Worm (Caenorhabditis elegans) whole organism, L1 larva: ENCODE measurements around the gene Y54G2A.49.
A peak's percentile ranks its signal among the peaks of the same experiment; 100 is the strongest.

ENCODE experiments used
- F16B12.6 ChIP-seq: fragments of 150-350 bp; optimal IDR thresholded peaks from 2 replicates; lab custom pipeline; 2014; ENCODE audit warnings: missing biosample characterization, missing genetic modification characterization
- Y116A8C.19 ChIP-seq: sonication (generic microtip); optimal IDR thresholded peaks from 2 replicates; lab custom pipeline; 2016; ENCODE audit warnings: missing compliant biosample characterization, missing genetic modification characterization, borderline replicate concordance
- ama-1 ChIP-seq: fragments of 150-350 bp; optimal IDR thresholded peaks from 2 replicates; lab custom pipeline; 2014
- ceh-88 ChIP-seq: fragments of 200-800 bp; sonication (Bioruptor generic); IDR thresholded peaks from 2 replicates; pipeline ENCODE4 v1.3.6; 2022; ENCODE audit warnings: missing genetic modification characterization, missing compliant biosample characterization
- ceh-90 ChIP-seq: sonication (generic microtip); optimal IDR thresholded peaks from 2 replicates; lab custom pipeline; 2016; ENCODE audit warnings: missing genetic modification characterization, missing compliant biosample characterization
- dpl-1 ChIP-seq, 3 experiments: fragments of 150-350 bp in 2 of 3; sonication (generic microtip) in 1 of 3; optimal IDR thresholded peaks; 2 replicates each; lab custom pipeline; 2014 to 2017; ENCODE audit warnings: missing biosample characterization in 3 of 3, missing genetic modification characterization in 3 of 3, missing genetic modification reagents in 3 of 3
- dsc-1 ChIP-seq: sonication (generic microtip); optimal IDR thresholded peaks from 2 replicates; lab custom pipeline; 2016; ENCODE audit warnings: mild to moderate bottlenecking, missing genetic modification characterization, missing compliant biosample characterization
- efl-1 ChIP-seq, 4 experiments: fragments of 150-350 bp; optimal IDR thresholded peaks in 3 of 4; peaks in 1 of 4; 1 replicate in 1 of 4; 2 replicates in 3 of 4; lab custom pipeline; 2014; ENCODE audit warnings: missing biosample characterization in 2 of 4, missing genetic modification characterization in 2 of 4, missing genetic modification reagents in 2 of 4
- efl-3 ChIP-seq: fragments of 200-800 bp; sonication (Bioruptor generic); optimal IDR thresholded peaks from 2 replicates; lab custom pipeline; 2018; ENCODE audit warnings: mild to moderate bottlenecking, missing genetic modification characterization, missing compliant biosample characterization
- egl-13 ChIP-seq: sonication (generic microtip); optimal IDR thresholded peaks from 2 replicates; lab custom pipeline; 2016; ENCODE audit warnings: missing genotype, missing genetic modification reagents, missing genetic modification characterization, missing compliant biosample characterization
- egl-27 ChIP-seq, 2 experiments: fragments of 150-350 bp in 1 of 2; sonication (generic microtip); optimal IDR thresholded peaks; 3 replicates each; lab custom pipeline; 2017 to 2018; ENCODE audit warnings: missing biosample characterization in 2 of 2, missing genetic modification characterization in 2 of 2, missing genetic modification reagents in 2 of 2
- fkh-4 ChIP-seq: sonication (generic microtip); optimal IDR thresholded peaks from 2 replicates; lab custom pipeline; 2016; ENCODE audit warnings: missing compliant biosample characterization, missing genetic modification characterization, borderline replicate concordance
- fkh-8 ChIP-seq: sonication (generic microtip); optimal IDR thresholded peaks from 2 replicates; lab custom pipeline; 2016; ENCODE audit warnings: mild to moderate bottlenecking, missing genetic modification characterization, missing compliant biosample characterization
- grh-1 ChIP-seq: fragments of 200-800 bp; sonication (Bioruptor generic); IDR thresholded peaks from 2 replicates; pipeline ENCODE4 v1.3.6; 2022; ENCODE audit warnings: missing genetic modification reagents, missing genetic modification characterization, missing compliant biosample characterization
- hlh-4 ChIP-seq: sonication (generic microtip); optimal IDR thresholded peaks from 2 replicates; lab custom pipeline; 2016; ENCODE audit warnings: mild to moderate bottlenecking, missing genetic modification characterization, missing compliant biosample characterization
- isw-1 ChIP-seq: fragments of 200-800 bp; sonication (Bioruptor generic); IDR thresholded peaks from 2 replicates; pipeline ENCODE4 v1.3.6; 2022; ENCODE audit warnings: missing genetic modification characterization, missing compliant biosample characterization
- lin-14 ChIP-seq: fragments of 200-800 bp; sonication (Bioruptor generic); optimal IDR thresholded peaks from 2 replicates; lab custom pipeline; 2018; ENCODE audit warnings: mild to moderate bottlenecking, missing genetic modification characterization, moderate library complexity, missing compliant biosample characterization
- lin-35 ChIP-seq, 2 experiments: fragments of 150-350 bp; optimal IDR thresholded peaks; 2 replicates each; lab custom pipeline; 2014; ENCODE audit warnings: missing biosample characterization in 2 of 2, missing genetic modification characterization in 2 of 2, missing genetic modification reagents in 2 of 2
- lir-3 ChIP-seq: sonication (generic microtip); optimal IDR thresholded peaks from 2 replicates; lab custom pipeline; 2016; ENCODE audit warnings: mild to moderate bottlenecking, missing genetic modification characterization, moderate library complexity, missing compliant biosample characterization; ENCODE audit not compliant: poor library complexity
- lsy-2 ChIP-seq, 2 experiments: fragments of 150-350 bp; optimal IDR thresholded peaks; 2 replicates each; lab custom pipeline; 2014; ENCODE audit warnings: missing biosample characterization in 2 of 2, missing genetic modification characterization in 2 of 2
- mab-9 ChIP-seq: fragments of 200-800 bp; sonication (Bioruptor generic); IDR thresholded peaks from 2 replicates; pipeline ENCODE4 v1.3.6; 2022; ENCODE audit warnings: missing genetic modification reagents, missing genetic modification characterization, missing compliant biosample characterization
- mep-1 ChIP-seq: fragments of 150-350 bp; optimal IDR thresholded peaks from 2 replicates; lab custom pipeline; 2014; ENCODE audit warnings: missing biosample characterization, missing genetic modification characterization
- nhr-19 ChIP-seq: fragments of 200-800 bp; sonication (Bioruptor generic); conservative IDR thresholded peaks from 2 replicates; pipeline ENCODE4 v1.3.6; 2022; ENCODE audit warnings: missing genetic modification characterization, missing compliant biosample characterization
- nhr-20 ChIP-seq: sonication (generic microtip); optimal IDR thresholded peaks from 2 replicates; lab custom pipeline; 2016; ENCODE audit warnings: mild to moderate bottlenecking, missing genetic modification characterization, missing compliant biosample characterization
- nhr-237 ChIP-seq: fragments of 150-350 bp; optimal IDR thresholded peaks from 2 replicates; lab custom pipeline; 2014; ENCODE audit warnings: missing biosample characterization, missing genetic modification characterization
- nhr-47 ChIP-seq: sonication (generic microtip); optimal IDR thresholded peaks from 2 replicates; lab custom pipeline; 2016; ENCODE audit warnings: mild to moderate bottlenecking, missing genetic modification characterization, moderate library complexity, missing compliant biosample characterization
- nhr-71 ChIP-seq: sonication (generic microtip); optimal IDR thresholded peaks from 2 replicates; lab custom pipeline; 2016; ENCODE audit warnings: mild to moderate bottlenecking, missing genetic modification characterization, moderate library complexity, missing compliant biosample characterization
- nhr-85 ChIP-seq: sonication (generic microtip); peaks from one replicate; lab custom pipeline; 2016; ENCODE audit warnings: missing genetic modification characterization, inconsistent platforms, missing compliant biosample characterization
- nhr-90 ChIP-seq: sonication (generic microtip); optimal IDR thresholded peaks from 2 replicates; lab custom pipeline; 2016; ENCODE audit warnings: mild to moderate bottlenecking, missing genetic modification characterization, missing compliant biosample characterization; ENCODE audit not compliant: poor library complexity
- rnt-1 ChIP-seq: sonication (generic microtip); optimal IDR thresholded peaks from 2 replicates; lab custom pipeline; 2016; ENCODE audit warnings: mild to moderate bottlenecking, missing genetic modification characterization, moderate library complexity, missing compliant biosample characterization
- snpc-4 ChIP-seq: fragments of 150-350 bp; optimal IDR thresholded peaks from 2 replicates; lab custom pipeline; 2014; ENCODE audit warnings: missing biosample characterization, missing genetic modification characterization
- snu-23 ChIP-seq: sonication (generic microtip); optimal IDR thresholded peaks from 2 replicates; lab custom pipeline; 2016; ENCODE audit warnings: missing genetic modification characterization, missing compliant biosample characterization
- swsn-7 ChIP-seq: sonication (generic microtip); optimal IDR thresholded peaks from 2 replicates; lab custom pipeline; 2016; ENCODE audit warnings: missing genetic modification characterization, missing compliant biosample characterization
- tbx-2 ChIP-seq: sonication (generic microtip); optimal IDR thresholded peaks from 2 replicates; lab custom pipeline; 2016; ENCODE audit warnings: missing genetic modification characterization, missing compliant biosample characterization
- unc-86 ChIP-seq: sonication (generic microtip); optimal IDR thresholded peaks from 2 replicates; lab custom pipeline; 2016; ENCODE audit warnings: missing genetic modification characterization, missing compliant biosample characterization
- xbp-1 ChIP-seq: sonication (generic microtip); optimal IDR thresholded peaks from 2 replicates; lab custom pipeline; 2016; ENCODE audit warnings: missing genetic modification characterization, missing compliant biosample characterization
- zag-1 ChIP-seq: fragments of 150-350 bp; optimal IDR thresholded peaks from 2 replicates; lab custom pipeline; 2014; ENCODE audit warnings: missing biosample characterization, missing genetic modification characterization

Y54G2A.49 gene

DNA sequence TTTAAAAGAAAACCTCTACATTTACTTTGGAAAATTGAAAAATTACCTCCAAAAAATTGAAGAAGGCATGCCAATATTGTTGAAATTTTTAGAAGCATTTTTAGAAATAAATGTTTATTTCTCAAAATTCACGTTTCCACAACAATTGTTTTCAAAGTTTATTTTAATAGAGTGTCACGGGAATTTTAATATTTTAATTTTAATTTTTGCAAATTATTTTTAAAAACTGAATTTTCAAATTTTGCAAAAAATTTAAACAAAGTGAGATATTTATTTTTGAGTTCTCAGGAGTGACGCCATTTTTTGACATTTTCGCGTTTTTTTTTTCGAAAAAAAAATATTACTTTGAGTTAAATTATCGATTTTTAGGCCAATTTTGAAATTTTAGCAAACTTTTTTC lies at the start of gene Y54G2A.49:
TSS of gene Y54G2A.49 (minus strand) at position 101 of the 400 bp plus-strand sequence.
- TF ChIP-seq nhr-237 (no peak), egl-27 (tag; optimal IDR thresholded peaks at IDR 0.05; lab: Kevin White, UChicago) (no peak), mep-1 (no peak), lir-3 (tag; lab: Kevin White, UChicago) (no peak), ceh-90 (tag; lab: Kevin White, UChicago) (no peak), efl-3 (GFP tag; lab: Kevin White, UChicago) (no peak), dpl-1 (GFP tag; optimal IDR thresholded peaks at IDR 0.05; lab: Kevin White, UChicago) (no peak), rnt-1 (no peak), Y116A8C.19 (tag; lab: Kevin White, UChicago) (no peak), fkh-8 (tag; lab: Kevin White, UChicago) (no peak), zag-1 (tag; lab: Kevin White, UChicago) (no peak), F16B12.6 (tag; lab: Kevin White, UChicago) (no peak), grh-1 (GFP tag; lab: Robert Waterston, UW) (no peak), hlh-4 (tag; lab: Kevin White, UChicago) (no peak), fkh-4 (tag; lab: Kevin White, UChicago) (no peak), nhr-90 (tag; lab: Kevin White, UChicago) (no peak), nhr-20 (no peak)

DNA sequence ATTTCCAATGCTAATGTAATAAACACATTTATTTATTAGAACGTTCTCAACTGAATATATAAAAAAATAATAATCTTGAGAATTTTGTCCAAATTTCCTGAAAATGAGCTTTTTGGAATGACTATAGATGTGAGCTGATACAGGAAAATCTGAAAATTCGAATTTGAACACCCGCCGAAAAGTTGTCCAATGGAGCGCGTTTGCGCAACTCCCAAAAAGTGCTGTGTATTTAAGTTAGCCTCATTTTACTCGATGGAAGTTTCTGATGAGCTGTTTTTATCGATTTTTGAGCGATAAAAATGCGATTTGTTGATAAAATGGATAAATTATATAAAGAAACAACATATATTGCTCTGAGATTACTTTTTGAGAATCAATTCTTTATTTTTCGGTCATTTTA lies 48.9 kb upstream of the Y54G2A.49 start:
- peak in 1 of 2 experiments; percentile 72 for TF ChIP-seq efl-1 (optimal IDR thresholded peaks at IDR 0.05; lab: Kevin White, UChicago)
- peak; percentile 79 to 98 for TF ChIP-seq efl-1 (GFP tag; optimal IDR thresholded peaks at IDR 0.05 in 1 of 2; lab: Kevin White, UChicago)
- TF ChIP-seq lin-35 (GFP tag; optimal IDR thresholded peaks at IDR 0.05; lab: Kevin White, UChicago) = peak; percentile 20 to 77
- peak; percentile 38 to 70 (median 69) for TF ChIP-seq dpl-1 (GFP tag; optimal IDR thresholded peaks at IDR 0.05; lab: Kevin White, UChicago)

DNA sequence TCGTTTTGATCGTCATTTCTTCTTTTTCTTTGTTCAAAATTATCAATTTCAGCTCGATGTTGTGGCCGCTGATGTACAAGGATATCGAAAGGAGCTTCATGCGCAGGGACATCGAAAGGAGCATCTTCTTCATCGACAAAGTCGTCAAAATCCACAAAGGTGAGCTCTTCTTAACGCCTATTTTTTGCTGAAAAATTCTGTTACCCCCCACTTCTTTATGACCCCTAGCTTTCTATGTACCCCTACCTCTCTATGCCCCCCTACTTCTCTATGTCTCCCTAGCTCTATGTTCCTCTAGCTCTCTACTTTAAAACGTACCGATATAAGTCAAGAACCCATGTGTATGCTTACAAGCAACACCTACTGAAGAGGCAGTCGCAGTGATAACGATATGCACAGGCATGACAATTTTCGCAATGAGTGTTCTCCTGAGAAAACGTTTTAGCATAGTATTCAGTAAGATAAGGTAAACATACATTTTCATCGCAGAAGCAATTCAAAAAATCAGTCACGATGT lies 44.6 kb upstream of the Y54G2A.49 start, which contains the start of gene Y54G2A.36:
TSS of gene Y54G2A.36 (plus strand) at position 51 of the 517 bp plus-strand sequence.
- no peak for TF ChIP-seq efl-1 (optimal IDR thresholded peaks at IDR 0.05; lab: Kevin White, UChicago)
- TF ChIP-seq efl-1 (GFP tag; optimal IDR thresholded peaks at IDR 0.05 in 1 of 2; lab: Kevin White, UChicago) = peak in 1 of 2 experiments; percentile 21
- TF ChIP-seq snpc-4 (tag; lab: Kevin White, UChicago) = no peak
- TF ChIP-seq lin-14 (GFP tag; lab: Kevin White, UChicago) = no peak
- TF ChIP-seq ama-1 (lab: Kevin White, UChicago) = no peak
- TF ChIP-seq nhr-20 = no peak
- TF ChIP-seq, all 84 proteins: peak for 1

DNA sequence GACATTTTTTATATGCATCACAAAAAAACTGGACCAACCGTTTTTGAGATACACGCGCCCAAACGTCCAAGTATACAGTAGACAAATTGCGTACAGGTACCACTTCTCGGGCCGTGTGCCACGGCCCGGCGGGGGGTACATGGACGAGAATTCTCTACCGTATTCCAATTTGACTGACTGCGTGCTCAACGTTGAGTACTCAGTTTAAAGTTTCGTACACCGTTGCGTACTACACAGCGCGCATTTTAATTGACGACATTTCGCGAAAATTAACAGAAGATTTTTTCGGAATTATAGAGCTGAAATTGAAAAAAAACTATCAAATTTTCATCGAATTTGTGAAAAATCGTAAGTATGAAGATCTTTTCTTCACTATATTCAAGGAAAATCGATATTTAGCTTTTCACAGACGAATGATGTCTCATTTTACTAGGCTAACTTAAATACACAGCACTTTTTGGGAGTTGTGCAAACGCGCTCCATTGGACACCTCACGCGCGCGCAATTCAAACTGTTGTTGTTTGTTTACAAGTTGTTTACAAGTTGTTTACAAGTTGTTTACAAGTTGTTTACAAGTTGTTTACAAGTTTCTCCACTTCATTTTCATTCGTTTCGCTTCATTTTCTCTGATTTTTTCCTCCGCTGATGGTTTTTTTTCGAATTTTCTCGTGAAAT lies 43.1 kb upstream of the Y54G2A.49 start:
- peak; percentile 64 for TF ChIP-seq nhr-71 (tag; lab: Kevin White, UChicago)
- peak; percentile 19 for TF ChIP-seq snu-23 (GFP tag; lab: Kevin White, UChicago)
- TF ChIP-seq dpl-1 (GFP tag; optimal IDR thresholded peaks at IDR 0.05; lab: Kevin White, UChicago) = peak in 1 of 3 experiments; percentile 65
- TF ChIP-seq grh-1 (GFP tag; lab: Robert Waterston, UW) = peak; percentile 69
- peak; percentile 55 to 56 for TF ChIP-seq lsy-2 (tag; optimal IDR thresholded peaks at IDR 0.05; lab: Kevin White, UChicago)
- peak; percentile 65 for TF ChIP-seq nhr-85 (tag; lab: Kevin White, UChicago)
- peak; percentile 49 to 68 for TF ChIP-seq efl-1 (optimal IDR thresholded peaks at IDR 0.05; lab: Kevin White, UChicago)
- peak; percentile 69 to 94 for TF ChIP-seq efl-1 (GFP tag; optimal IDR thresholded peaks at IDR 0.05 in 1 of 2; lab: Kevin White, UChicago)
- TF ChIP-seq xbp-1 = peak; percentile 58
- TF ChIP-seq rnt-1 = peak; percentile 48
- peak; percentile 34 for TF ChIP-seq tbx-2 (tag; lab: Kevin White, UChicago)
- peak; percentile 34 for TF ChIP-seq swsn-7 (tag; lab: Kevin White, UChicago)
- TF ChIP-seq lin-35 (GFP tag; optimal IDR thresholded peaks at IDR 0.05; lab: Kevin White, UChicago) = peak in 1 of 2 experiments; percentile 5
- peak; percentile 77 for TF ChIP-seq nhr-19 (GFP tag; lab: Robert Waterston, UW)
- peak; percentile 75 for TF ChIP-seq nhr-47 (tag; lab: Kevin White, UChicago)
- TF ChIP-seq mab-9 (GFP tag; lab: Robert Waterston, UW) = 0 out of 2 replicates have a peak, but pooled peaks have one; percentile 45
- TF ChIP-seq isw-1 (GFP tag; lab: Robert Waterston, UW) = peak; percentile 30
- peak; percentile 3 for TF ChIP-seq egl-13 (tag; lab: Kevin White, UChicago)
- TF ChIP-seq lin-14 (GFP tag; lab: Kevin White, UChicago) = peak; percentile 40
- TF ChIP-seq dsc-1 (tag; lab: Kevin White, UChicago) = peak; percentile 32
- peak; percentile 29 for TF ChIP-seq unc-86 (tag; lab: Kevin White, UChicago)
- peak; percentile 15 for TF ChIP-seq nhr-90 (tag; lab: Kevin White, UChicago)
- TF ChIP-seq F16B12.6 (tag; lab: Kevin White, UChicago) = peak; percentile 14
- TF ChIP-seq ceh-88 (GFP tag; lab: Robert Waterston, UW) = peak; percentile 70
